Fruit fly (Drosophila melanogaster): ENCODE measurements around the gene wapl.

DNA sequence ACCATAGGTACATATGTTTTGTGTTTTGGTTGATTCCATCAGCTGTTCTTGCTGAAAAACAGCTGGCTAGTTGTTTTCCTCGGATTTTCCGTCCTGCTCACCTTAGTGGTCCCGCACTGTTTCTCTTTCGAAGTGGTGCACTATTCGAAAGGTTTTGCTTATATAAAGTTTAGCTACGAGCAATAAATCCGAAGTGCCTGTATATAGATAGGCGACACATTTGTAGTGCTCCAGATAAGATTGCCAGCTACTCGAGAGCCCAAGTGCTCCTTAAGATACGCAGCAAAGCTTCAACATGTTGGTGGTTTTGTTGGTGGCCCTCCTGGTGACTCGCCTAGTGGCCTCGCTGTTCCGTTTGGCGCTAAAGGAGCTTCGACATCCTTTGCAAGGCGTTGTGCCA lies 20.0 kb upstream of the wapl start, which contains the start of gene Cyp4ae1:
- TF ChIP-seq CG8478 (optimal IDR thresholded peaks at IDR 0.05) (no peak), pan (optimal IDR thresholded peaks at IDR 0.05) (no peak), Dll (optimal IDR thresholded peaks at IDR 0.05) (no peak)

Data from whole organism.